Fruit fly (Drosophila melanogaster): ENCODE results near the gene tomboy20.

Gene tomboy20

DNA sequence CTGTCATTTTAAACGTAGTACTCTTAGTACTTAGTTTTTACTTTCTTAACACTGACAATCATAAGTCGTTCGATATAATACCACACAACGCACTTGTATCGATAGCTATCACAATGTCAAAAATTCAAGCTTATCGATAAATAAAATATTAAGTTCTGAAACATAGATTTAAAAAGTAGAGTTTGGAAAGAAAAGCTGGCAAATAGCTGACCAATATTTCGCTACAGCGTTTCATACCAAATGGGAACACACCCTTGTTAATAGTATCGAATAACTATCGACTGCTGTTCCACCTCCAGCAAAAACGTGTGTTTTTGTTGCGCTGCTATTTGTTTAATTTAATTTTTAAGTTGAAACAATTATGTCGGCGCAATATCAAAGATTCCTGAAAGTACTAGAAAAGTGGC, 39.4 kb downstream of the tomboy20 start, which contains the start of the genes pug, CG14683 and CG46459 (continued):
- TF ChIP-seq CG32532 (GFP tag; IDR thresholded peaks at IDR 0.05) (peak; percentile 42; the same call in 1 of the 2 replicates), CG13296 (GFP tag; optimal IDR thresholded peaks at IDR 0.05) (no peak), trem (tag; optimal IDR thresholded peaks at IDR 0.05) (peak; percentile 68), shn (GFP tag; optimal IDR thresholded peaks at IDR 0.05) (peak; percentile 5), vvl (GFP tag; IDR thresholded peaks at IDR 0.05) (peak; percentile 44), rib (GFP tag; IDR thresholded peaks at IDR 0.05) (no peak), sens-2 (GFP tag; IDR thresholded peaks at IDR 0.05) (no peak), crc (GFP tag; optimal IDR thresholded peaks at IDR 0.05) (peak; percentile 32), CG13123 (GFP tag; optimal IDR thresholded peaks at IDR 0.05) (no peak), CG6683 (GFP tag; optimal IDR thresholded peaks at IDR 0.05) (no peak), CG11456 (GFP tag; IDR thresholded peaks at IDR 0.05) (no peak), bbx (GFP tag; IDR thresholded peaks at IDR 0.05; ENCODE audit: partially characterized antibody) (peak; percentile 95), CG11247 (GFP tag; IDR thresholded peaks at IDR 0.05) (no peak), fu2 (GFP tag; optimal IDR thresholded peaks at IDR 0.05) (peak; percentile 11), Six4 (GFP tag; optimal IDR thresholded peaks at IDR 0.05) (no peak), sob (GFP tag; IDR thresholded peaks at IDR 0.05) (peak; percentile 65), CG2712 (tag; optimal IDR thresholded peaks at IDR 0.05) (peak; percentile 69), Elba2 (GFP tag; optimal IDR thresholded peaks at IDR 0.05) (no peak), CG8944 (GFP tag; optimal IDR thresholded peaks at IDR 0.05) (peak; percentile 32), CG6689 (GFP tag; IDR thresholded peaks at IDR 0.05) (0 out of 2 replicates have a peak, but pooled peaks have one; percentile 11), CG14860 (GFP tag; IDR thresholded peaks at IDR 0.05; ENCODE audit: partially characterized antibody) (peak; percentile 98), D19A (tag; optimal IDR thresholded peaks at IDR 0.05) (peak; percentile 1), nerfin-2 (GFP tag; IDR thresholded peaks at IDR 0.05; ENCODE audit: partially characterized antibody) (peak; percentile 94), Antp (GFP tag; optimal IDR thresholded peaks at IDR 0.05) (peak; percentile 64), pho (GFP tag; optimal IDR thresholded peaks at IDR 0.05) (peak; percentile 38), CG8290 (GFP tag; optimal IDR thresholded peaks at IDR 0.05) (peak; percentile 58), CG8290 (tag; optimal IDR thresholded peaks at IDR 0.05) (no peak), ftz-f1 (GFP tag; optimal IDR thresholded peaks at IDR 0.05) (no peak), Dip3 (GFP tag; optimal IDR thresholded peaks at IDR 0.05) (peak; percentile 52), CG3847 (GFP tag; IDR thresholded peaks at IDR 0.05) (peak; percentile 33; the same call in 1 of the 2 replicates), CG15514 (GFP tag; optimal IDR thresholded peaks at IDR 0.05) (peak; percentile 22), CG4854 (GFP tag; optimal IDR thresholded peaks at IDR 0.05) (no peak), unc-4 (GFP tag; IDR thresholded peaks at IDR 0.05; ENCODE audit: partially characterized antibody) (peak; percentile 96), D19B (GFP tag; optimal IDR thresholded peaks at IDR 0.05) (no peak), CG9727 (GFP tag; optimal IDR thresholded peaks at IDR 0.05) (peak; percentile 33), CG17186 (GFP tag; optimal IDR thresholded peaks at IDR 0.05) (peak; percentile 76), Atf-2 (GFP tag; optimal IDR thresholded peaks at IDR 0.05) (peak; percentile 18), HLH54F (GFP tag; optimal IDR thresholded peaks at IDR 0.05) (peak; percentile 48), Bteb2 (GFP tag; optimal IDR thresholded peaks at IDR 0.05) (peak; percentile 15), gro (GFP tag; optimal IDR thresholded peaks at IDR 0.05) (peak; percentile 70), lola (GFP tag; optimal IDR thresholded peaks at IDR 0.05) (peak in 1 of 3 experiments; percentile 26), hkb (optimal IDR thresholded peaks at IDR 0.05) (no peak), hkb (GFP tag; IDR thresholded peaks at IDR 0.05) (peak; percentile 35; the same call in 1 of the 2 replicates), CG2129 (GFP tag; IDR thresholded peaks at IDR 0.05; ENCODE audit: partially characterized antibody) (peak; percentile 98), gfzf (GFP tag; optimal IDR thresholded peaks at IDR 0.05) (peak; percentile 52), CG2202 (tag; optimal IDR thresholded peaks at IDR 0.05) (no peak), chn (GFP tag; optimal IDR thresholded peaks at IDR 0.05) (no peak), pum (GFP tag; optimal IDR thresholded peaks at IDR 0.05) (peak; percentile 45), sug (tag; optimal IDR thresholded peaks at IDR 0.05) (peak; percentile 8), MBD-R2 (GFP tag; IDR thresholded peaks at IDR 0.05) (peak; percentile 35; the same call in 1 of the 2 replicates), Dbx (GFP tag; IDR thresholded peaks at IDR 0.05) (0 out of 3 replicates have a peak, but pooled peaks have one; percentile 53)

Measured in whole organism, embryonic.